Worm (Caenorhabditis elegans) whole organism, L2 larva: Measurements from ENCODE around the gene sid-1.

Experiments
- alr-1 ChIP-seq: fragments of 150-350 bp; optimal IDR thresholded peaks from 2 replicates; lab custom pipeline; 2014; ENCODE audit warnings: missing biosample characterization, missing genetic modification characterization
- elt-3 ChIP-seq: sonication (generic microtip); optimal IDR thresholded peaks from 2 replicates; lab custom pipeline; 2017; ENCODE audit warnings: missing biosample characterization, missing genetic modification characterization
- fos-1 ChIP-seq: fragments of 150-350 bp; optimal IDR thresholded peaks from 2 replicates; lab custom pipeline; 2014; ENCODE audit warnings: missing biosample characterization, missing genetic modification characterization
- nhr-12 ChIP-seq: fragments of 150-350 bp; optimal IDR thresholded peaks from 2 replicates; lab custom pipeline; 2014; ENCODE audit warnings: missing biosample characterization, missing genetic modification characterization
- nhr-23 ChIP-seq: fragments of 150-350 bp; optimal IDR thresholded peaks from 2 replicates; lab custom pipeline; 2014; ENCODE audit warnings: missing biosample characterization, missing genetic modification reagents, missing genetic modification characterization
- nhr-237 ChIP-seq: fragments of 150-350 bp; optimal IDR thresholded peaks from 2 replicates; lab custom pipeline; 2014; ENCODE audit warnings: missing biosample characterization, missing genetic modification characterization
- skn-1 ChIP-seq: sonication (generic microtip); optimal IDR thresholded peaks from 2 replicates; lab custom pipeline; 2017; ENCODE audit warnings: missing biosample characterization, missing genetic modification characterization
- unc-39 ChIP-seq: fragments of 150-350 bp; optimal IDR thresholded peaks from 2 replicates; lab custom pipeline; 2014; ENCODE audit warnings: missing biosample characterization, missing genetic modification characterization
- unc-62 ChIP-seq: fragments of 150-350 bp; optimal IDR thresholded peaks from 2 replicates; lab custom pipeline; 2014; ENCODE audit warnings: missing biosample characterization, missing genetic modification reagents, missing genetic modification characterization
- ztf-11 ChIP-seq: sonication (generic microtip); optimal IDR thresholded peaks from 2 replicates; lab custom pipeline; 2017; ENCODE audit warnings: missing biosample characterization, missing genetic modification characterization
- ztf-4 ChIP-seq: fragments of 150-350 bp; optimal IDR thresholded peaks from 2 replicates; lab custom pipeline; 2014; ENCODE audit warnings: missing biosample characterization, missing genetic modification characterization

DNA sequence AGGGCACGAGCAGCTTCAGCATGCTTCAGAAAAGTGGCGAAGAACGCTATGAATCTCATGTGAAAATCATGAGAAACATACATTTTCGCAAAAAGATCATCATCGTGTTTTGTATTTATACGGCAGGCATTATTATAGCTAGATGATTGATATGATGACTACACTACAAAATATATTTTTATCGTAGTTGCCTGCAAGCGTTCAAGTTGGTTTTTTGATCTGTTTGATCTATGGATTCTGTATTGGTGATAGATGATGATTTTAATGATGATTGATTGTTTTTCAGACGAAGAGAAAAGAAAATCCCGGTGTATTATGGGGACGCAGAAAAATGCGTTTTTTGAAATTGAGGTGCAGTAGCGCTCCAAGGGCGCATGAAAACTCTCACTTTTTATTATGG is 9.1 kb upstream of the sid-1 start, which contains the start of gene ugt-63:
- TF ChIP-seq unc-62 = no peak
- TF ChIP-seq nhr-23 (tag; lab: Kevin White, UChicago) = no peak
- no peak for TF ChIP-seq ztf-4 (tag; lab: Kevin White, UChicago)
- no peak for TF ChIP-seq alr-1 (tag; lab: Kevin White, UChicago)
- TF ChIP-seq unc-39 (tag; lab: Kevin White, UChicago) = no peak
- TF ChIP-seq nhr-237 (tag; lab: Kevin White, UChicago) = no peak
- no peak for TF ChIP-seq elt-3
- no peak for TF ChIP-seq ztf-11
- no peak for TF ChIP-seq nhr-12 (tag; lab: Kevin White, UChicago)
- TF ChIP-seq fos-1 (tag; lab: Kevin White, UChicago) = no peak
- no peak for TF ChIP-seq skn-1 (tag; lab: Kevin White, UChicago)
